Fruit fly (Drosophila melanogaster): ENCODE results near the gene Tbh.

Gene Tbh

dm6 chrX:7968215-7968799 lies 27.2 kb upstream of the Tbh start, which contains the start of gene sws (continued):
- TF ChIP-seq CG13287 (GFP tag; IDR thresholded peaks at IDR 0.05; ENCODE audit: partially characterized antibody) (peak; percentile 73), Sox102F (GFP tag; optimal IDR thresholded peaks at IDR 0.05) (peak; percentile 53), CG3281 (GFP tag; optimal IDR thresholded peaks at IDR 0.05) (peak; percentile 49), CG8478 (optimal IDR thresholded peaks at IDR 0.05) (no peak), CG12155 (GFP tag; optimal IDR thresholded peaks at IDR 0.05) (peak; percentile 40), CG6654 (GFP tag; optimal IDR thresholded peaks at IDR 0.05) (no peak), corto (GFP tag; optimal IDR thresholded peaks at IDR 0.05) (no peak), CG13123 (GFP tag; optimal IDR thresholded peaks at IDR 0.05) (no peak), ap (GFP tag; IDR thresholded peaks at IDR 0.05) (no peak), tup (GFP tag; optimal IDR thresholded peaks at IDR 0.05) (no peak), Dref (GFP tag; IDR thresholded peaks at IDR 0.05) (peak; percentile 81), CG3407 (GFP tag; optimal IDR thresholded peaks at IDR 0.05) (no peak), dimm (GFP tag; IDR thresholded peaks at IDR 0.05) (no peak), CG16813 (GFP tag; IDR thresholded peaks at IDR 0.05; ENCODE audit: partially characterized antibody) (peak; percentile 70), H15 (GFP tag; IDR thresholded peaks at IDR 0.05) (no peak), mam (GFP tag; optimal IDR thresholded peaks at IDR 0.05) (no peak), pzg (GFP tag; optimal IDR thresholded peaks at IDR 0.05) (peak; percentile 51), ci (GFP tag; IDR thresholded peaks at IDR 0.05) (no peak), CG14050 (GFP tag; IDR thresholded peaks at IDR 0.05) (no peak), Awh (GFP tag; IDR thresholded peaks at IDR 0.05) (no peak), crp (GFP tag; optimal IDR thresholded peaks at IDR 0.05) (peak in 1 of 2 experiments; percentile 80), CG31365 (tag; optimal IDR thresholded peaks at IDR 0.05) (no peak), CG11093 (GFP tag; IDR thresholded peaks at IDR 0.05) (no peak), tna (GFP tag; IDR thresholded peaks at IDR 0.05; ENCODE audit: partially characterized antibody) (peak; percentile 29; the same call in 1 of the 2 replicates), Dip2 (GFP tag; IDR thresholded peaks at IDR 0.05) (no peak), dysf (GFP tag; IDR thresholded peaks at IDR 0.05) (peak; percentile 45; the same call in 1 of the 3 replicates), seq (GFP tag; IDR thresholded peaks at IDR 0.05) (no peak), CG4328 (GFP tag; optimal IDR thresholded peaks at IDR 0.05) (no peak), CG5953 (GFP tag; IDR thresholded peaks at IDR 0.05) (no peak), CG6689 (GFP tag; IDR thresholded peaks at IDR 0.05) (peak; percentile 24; the same call in 1 of the 2 replicates), MESR4 (GFP tag; optimal IDR thresholded peaks at IDR 0.05) (peak; percentile 30), CG1024 (GFP tag; IDR thresholded peaks at IDR 0.05) (no peak), Med (GFP tag) (no peak), Dip3 (GFP tag; optimal IDR thresholded peaks at IDR 0.05) (no peak), zfh1 (GFP tag; IDR thresholded peaks at IDR 0.05) (no peak), CG2199 (GFP tag; IDR thresholded peaks at IDR 0.05) (no peak), NK7.1 (GFP tag; optimal IDR thresholded peaks at IDR 0.05) (no peak), CG17829 (tag; optimal IDR thresholded peaks at IDR 0.05) (peak; percentile 45), CG31441 (GFP tag; IDR thresholded peaks at IDR 0.05) (peak; percentile 61), Doc2 (GFP tag; IDR thresholded peaks at IDR 0.05) (no peak), en (GFP tag; optimal IDR thresholded peaks at IDR 0.05) (no peak), CG3847 (GFP tag; IDR thresholded peaks at IDR 0.05) (no peak; the same call in 1 of the 2 replicates), oc (tag; optimal IDR thresholded peaks at IDR 0.05) (no peak), Hr78 (GFP tag; optimal IDR thresholded peaks at IDR 0.05) (no peak), CG2116 (GFP tag; optimal IDR thresholded peaks at IDR 0.05) (peak; percentile 96), ERR (GFP tag; optimal IDR thresholded peaks at IDR 0.05) (no peak), ac (GFP tag; optimal IDR thresholded peaks at IDR 0.05) (no peak), CG4617 (GFP tag; optimal IDR thresholded peaks at IDR 0.05; ENCODE audit: borderline replicate concordance) (no peak), HHEX (GFP tag; optimal IDR thresholded peaks at IDR 0.05) (peak; percentile 38), CG1647 (GFP tag; optimal IDR thresholded peaks at IDR 0.05) (no peak), CG11695 (GFP tag; IDR thresholded peaks at IDR 0.05) (0 out of 3 replicates have a peak, but pooled peaks have one; percentile 17)

Measured in whole organism, embryonic.